Fruit fly (Drosophila melanogaster) whole organism, embryonic: ENCODE results near the gene CG31821.

Experiments used
- B-H1 ChIP-seq: fragments of 200-800 bp; sonication (Bioruptor generic); IDR thresholded peaks from 3 replicates; pipeline ENCODE4 v1.3.6; 2022; ENCODE audit warnings: missing biosample characterization, missing genetic modification characterization
- Bgb ChIP-seq: fragments of 200-800 bp; sonication (Bioruptor generic); IDR thresholded peaks from 2 replicates; pipeline ENCODE4 v1.3.6; 2022; ENCODE audit warnings: missing biosample characterization, missing genetic modification characterization; ENCODE audit not compliant: partially characterized antibody
- CG11398 ChIP-seq: fragments of 200-800 bp; sonication (Bioruptor generic); optimal IDR thresholded peaks from 2 replicates; lab custom pipeline; 2016; ENCODE audit warnings: missing biosample characterization, missing genetic modification characterization
- CG11504 ChIP-seq: fragments of 200-800 bp; sonication (Bioruptor generic); optimal IDR thresholded peaks from 3 replicates; lab custom pipeline; 2019; ENCODE audit warnings: missing biosample characterization, mild to moderate bottlenecking, missing genetic modification characterization, moderate library complexity
- CG12219 ChIP-seq: fragments of 200-800 bp; sonication (Bioruptor generic); optimal IDR thresholded peaks from 3 replicates; lab custom pipeline; 2018; ENCODE audit warnings: missing biosample characterization, mild to moderate bottlenecking, missing genetic modification characterization
- CG12744 ChIP-seq: fragments of 200-800 bp; sonication (Bioruptor generic); optimal IDR thresholded peaks from 2 replicates; lab custom pipeline; 2016; ENCODE audit warnings: missing biosample characterization, missing genetic modification characterization
- CG12942 ChIP-seq: fragments of 200-800 bp; sonication (Bioruptor generic); optimal IDR thresholded peaks from 3 replicates; lab custom pipeline; 2016; ENCODE audit warnings: missing biosample characterization, missing genetic modification characterization
- CG14050 ChIP-seq: fragments of 200-800 bp; sonication (Bioruptor generic); IDR thresholded peaks from 3 replicates; pipeline ENCODE4 v1.3.6; 2022; ENCODE audit warnings: missing biosample characterization, missing genetic modification characterization
- CG17829 ChIP-seq: fragments of 200-800 bp; optimal IDR thresholded peaks from 2 replicates; lab custom pipeline; 2019; ENCODE audit warnings: missing biosample characterization, mild to moderate bottlenecking, missing genetic modification characterization, moderate library complexity
- CG2875 ChIP-seq: fragments of 200-800 bp; sonication (Bioruptor generic); optimal IDR thresholded peaks from 2 replicates; lab custom pipeline; 2017; ENCODE audit warnings: missing biosample characterization, mild to moderate bottlenecking, missing genetic modification characterization, missing genetic modification reagents
- CG34224 ChIP-seq: fragments of 200-800 bp; sonication (Bioruptor generic); IDR thresholded peaks from 3 replicates; pipeline ENCODE4 v1.3.6; 2022; ENCODE audit warnings: missing biosample characterization, missing genetic modification characterization; ENCODE audit not compliant: partially characterized antibody
- CG4854 ChIP-seq: fragments of 200-800 bp; sonication (Bioruptor generic); optimal IDR thresholded peaks from 2 replicates; lab custom pipeline; 2016; ENCODE audit warnings: missing biosample characterization, missing genetic modification characterization, inconsistent platforms
- CG6272 ChIP-seq: fragments of 200-800 bp; sonication (Bioruptor generic); IDR thresholded peaks from 2 replicates; pipeline ENCODE4 v1.3.6; 2022; ENCODE audit warnings: missing biosample characterization, missing genetic modification characterization
- CG6689 ChIP-seq: fragments of 200-800 bp; sonication (Bioruptor generic); IDR thresholded peaks from 2 replicates; pipeline ENCODE4 v1.3.6; 2022; ENCODE audit warnings: missing biosample characterization, missing genetic modification characterization
- CG7839 ChIP-seq: fragments of 200-800 bp; sonication (Bioruptor generic); optimal IDR thresholded peaks from 3 replicates; lab custom pipeline; 2018; ENCODE audit warnings: missing biosample characterization, mild to moderate bottlenecking, missing genetic modification characterization, moderate library complexity
- CG8478 ChIP-seq: fragments of >200 bp; optimal IDR thresholded peaks from 2 replicates; lab custom pipeline; 2018
- CG9437 ChIP-seq: fragments of 200-800 bp; sonication (Bioruptor generic); optimal IDR thresholded peaks from 2 replicates; lab custom pipeline; 2018; ENCODE audit warnings: missing biosample characterization, mild to moderate bottlenecking, missing genetic modification characterization
- CG9817 ChIP-seq: fragments of 200-800 bp; sonication (Bioruptor generic); optimal IDR thresholded peaks from 2 replicates; lab custom pipeline; 2018; ENCODE audit warnings: missing biosample characterization, mild to moderate bottlenecking, missing genetic modification characterization, moderate library complexity
- Drgx ChIP-seq: fragments of 200-800 bp; sonication (Bioruptor generic); IDR thresholded peaks from 2 replicates; pipeline ENCODE4 v1.3.6; 2022; ENCODE audit warnings: missing biosample characterization, missing genetic modification characterization
- Ets97D ChIP-seq: fragments of 200-800 bp; sonication (Bioruptor generic); optimal IDR thresholded peaks from 3 replicates; lab custom pipeline; 2016; ENCODE audit warnings: missing biosample characterization, missing genetic modification characterization
- HHEX ChIP-seq: fragments of 200-800 bp; sonication (Bioruptor generic); optimal IDR thresholded peaks from 3 replicates; lab custom pipeline; 2017; ENCODE audit warnings: missing biosample characterization, mild to moderate bottlenecking, missing genetic modification characterization, missing genetic modification reagents
- Nf-YA ChIP-seq: fragments of 200-800 bp; sonication (Bioruptor generic); IDR thresholded peaks from 2 replicates; pipeline ENCODE4 v1.3.6; 2022; ENCODE audit warnings: missing biosample characterization, missing genetic modification characterization
- Oli ChIP-seq: fragments of 200-800 bp; sonication (Bioruptor generic); optimal IDR thresholded peaks from 2 replicates; lab custom pipeline; 2018; ENCODE audit warnings: missing biosample characterization, mild to moderate bottlenecking, missing genetic modification characterization, moderate library complexity
- Optix ChIP-seq: fragments of 200-800 bp; sonication (Bioruptor generic); IDR thresholded peaks from 3 replicates; pipeline ENCODE4 v1.3.6; 2022; ENCODE audit warnings: missing biosample characterization, missing genetic modification characterization
- Rx ChIP-seq: fragments of 200-800 bp; sonication (Bioruptor generic); IDR thresholded peaks from 2 replicates; pipeline ENCODE4 v1.3.6; 2022; ENCODE audit warnings: missing biosample characterization, missing genetic modification characterization
- Scr ChIP-seq: fragments of 200-800 bp; sonication (Bioruptor generic); IDR thresholded peaks from 2 replicates; pipeline ENCODE4 v1.3.6; 2022; ENCODE audit warnings: missing biosample characterization, missing genetic modification characterization; ENCODE audit not compliant: partially characterized antibody
- Sox100B ChIP-seq: fragments of 200-800 bp; sonication (Bioruptor generic); optimal IDR thresholded peaks from 3 replicates; lab custom pipeline; 2018; ENCODE audit warnings: missing biosample characterization, mild to moderate bottlenecking, missing genetic modification characterization
- Ssrp ChIP-seq: fragments of 200-800 bp; sonication (Bioruptor generic); optimal IDR thresholded peaks from 2 replicates; lab custom pipeline; 2018; ENCODE audit warnings: missing biosample characterization, mild to moderate bottlenecking, missing genetic modification characterization, moderate library complexity
- az2 ChIP-seq: fragments of 200-800 bp; sonication (Bioruptor generic); optimal IDR thresholded peaks from 3 replicates; lab custom pipeline; 2016; ENCODE audit warnings: missing biosample characterization, missing genetic modification characterization
- bbx ChIP-seq: fragments of 200-800 bp; sonication (Bioruptor generic); IDR thresholded peaks from 2 replicates; pipeline ENCODE4 v1.3.6; 2022; ENCODE audit warnings: missing biosample characterization, missing genetic modification characterization; ENCODE audit not compliant: partially characterized antibody
- bigmax ChIP-seq: fragments of 200-800 bp; sonication (Bioruptor generic); optimal IDR thresholded peaks from 2 replicates; lab custom pipeline; 2018; ENCODE audit warnings: missing biosample characterization, mild to moderate bottlenecking, missing genetic modification characterization
- cg ChIP-seq: fragments of 200-800 bp; sonication (Bioruptor generic); optimal IDR thresholded peaks from 3 replicates; lab custom pipeline; 2019; ENCODE audit warnings: missing biosample characterization, mild to moderate bottlenecking, missing genetic modification characterization, moderate library complexity
- da ChIP-seq: fragments of 200-800 bp; sonication (Bioruptor generic); optimal IDR thresholded peaks from 2 replicates; lab custom pipeline; 2016; ENCODE audit warnings: missing biosample characterization, missing genetic modification characterization
- danr ChIP-seq: fragments of 200-800 bp; sonication (Bioruptor generic); IDR thresholded peaks from 2 replicates; pipeline ENCODE4 v1.3.6; 2022; ENCODE audit warnings: missing biosample characterization, missing genetic modification characterization
- dpn ChIP-seq, 2 experiments: fragments of 200-800 bp; sonication (Bioruptor generic); optimal IDR thresholded peaks; 3 replicates each; lab custom pipeline; 2016; ENCODE audit warnings: missing biosample characterization in 2 of 2, missing genetic modification characterization in 2 of 2
- her ChIP-seq: fragments of 200-800 bp; sonication (Bioruptor generic); optimal IDR thresholded peaks from 2 replicates; lab custom pipeline; 2016; ENCODE audit warnings: missing biosample characterization, missing genetic modification characterization
- hkb ChIP-seq, 2 experiments: fragments of 200-800 bp in 1 of 2; fragments of >200 bp in 1 of 2; sonication (Bioruptor generic) in 1 of 2; IDR thresholded peaks in 1 of 2; optimal IDR thresholded peaks in 1 of 2; 2 replicates each; pipeline versions ENCODE4 v1.3.6 to Lab custom; 2017 to 2022; ENCODE audit warnings: missing biosample characterization in 1 of 2, missing genetic modification characterization in 1 of 2
- inv ChIP-seq: fragments of 200-800 bp; sonication (Bioruptor generic); IDR thresholded peaks from 2 replicates; pipeline ENCODE4 v1.3.6; 2022; ENCODE audit warnings: missing biosample characterization, missing genetic modification characterization; ENCODE audit not compliant: partially characterized antibody
- p53 ChIP-seq: fragments of 200-800 bp; sonication (Bioruptor generic); optimal IDR thresholded peaks from 2 replicates; lab custom pipeline; 2016; ENCODE audit warnings: missing biosample characterization, missing genetic modification characterization
- pfk ChIP-seq: fragments of 200-800 bp; sonication (Bioruptor generic); optimal IDR thresholded peaks from 2 replicates; lab custom pipeline; 2018; ENCODE audit warnings: missing biosample characterization, mild to moderate bottlenecking, missing genetic modification characterization, moderate library complexity
- phol ChIP-seq: fragments of 200-800 bp; sonication (Bioruptor generic); optimal IDR thresholded peaks from 3 replicates; lab custom pipeline; 2018; ENCODE audit warnings: missing biosample characterization, mild to moderate bottlenecking, missing genetic modification characterization, moderate library complexity
- prd ChIP-seq, 3 experiments: fragments of >200 bp in 2 of 3; fragments of 200-800 bp in 1 of 3; sonication (Bioruptor generic) in 1 of 3; optimal IDR thresholded peaks in 2 of 3; IDR thresholded peaks in 1 of 3; 2 replicates in 2 of 3; 3 replicates in 1 of 3; pipeline versions ENCODE4 v1.3.6 to Lab custom; 2017 to 2022; ENCODE audit warnings: missing biosample characterization in 1 of 3, missing genetic modification characterization in 1 of 3
- pros ChIP-seq: fragments of 200-800 bp; sonication (Bioruptor generic); optimal IDR thresholded peaks from 3 replicates; lab custom pipeline; 2019; ENCODE audit warnings: missing biosample characterization, mild to moderate bottlenecking, missing genetic modification characterization, moderate library complexity
- pum ChIP-seq: fragments of 200-800 bp; sonication (Bioruptor generic); optimal IDR thresholded peaks from 2 replicates; lab custom pipeline; 2016; ENCODE audit warnings: missing biosample characterization, missing genetic modification characterization
- sens-2 ChIP-seq: fragments of 200-800 bp; sonication (Bioruptor generic); IDR thresholded peaks from 2 replicates; pipeline ENCODE4 v1.3.6; 2022; ENCODE audit warnings: missing biosample characterization, missing genetic modification characterization
- so ChIP-seq: fragments of 200-800 bp; sonication (Bioruptor generic); IDR thresholded peaks from 3 replicates; pipeline ENCODE4 v1.3.6; 2022; ENCODE audit warnings: missing biosample characterization, missing genetic modification characterization
- sr ChIP-seq: fragments of 200-800 bp; sonication (Bioruptor generic); IDR thresholded peaks from 3 replicates; pipeline ENCODE4 v1.3.6; 2022; ENCODE audit warnings: missing biosample characterization, missing genetic modification characterization

CG31821 gene

DNA sequence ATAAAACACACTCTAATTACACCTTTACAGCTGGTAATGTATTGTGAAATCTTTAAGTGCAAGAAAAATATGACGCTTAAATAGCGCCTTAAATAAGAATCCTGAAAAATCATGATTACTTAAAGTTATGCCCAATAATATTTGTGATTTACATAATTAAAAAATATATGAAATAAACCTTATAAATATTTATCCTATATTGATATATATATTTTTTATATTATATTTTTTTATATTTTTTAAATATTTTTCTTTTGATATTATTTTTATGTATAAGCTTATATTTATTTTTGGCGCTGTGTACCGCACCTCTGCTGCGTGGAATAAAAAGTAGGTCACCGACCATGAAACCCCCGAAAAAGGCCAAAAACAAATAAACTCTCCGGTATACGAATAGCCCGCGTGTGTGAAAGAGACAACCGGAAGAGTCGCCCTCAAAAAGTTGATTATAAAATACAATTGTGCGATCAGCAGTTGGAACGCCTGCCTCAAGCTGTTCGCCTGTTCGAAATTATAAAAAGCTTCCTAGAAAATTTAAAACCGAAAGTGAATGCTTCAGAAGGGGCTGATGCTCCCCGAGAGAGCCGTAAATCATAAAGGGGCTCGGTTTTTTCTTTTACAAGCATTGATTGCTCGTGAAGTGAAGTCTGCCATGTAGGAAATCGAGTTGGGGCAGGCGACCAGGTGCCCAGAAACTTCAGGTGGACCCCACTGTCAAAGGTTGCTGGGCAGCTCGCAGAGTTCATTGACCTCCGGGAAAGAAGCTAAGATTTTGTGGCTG lies 6.5 kb upstream of the CG31821 start (continued):
- TF ChIP-seq pfk (GFP tag; lab: Kevin White, UChicago), result peak; percentile 41
- no peak; the same call in 1 of the 3 replicates for TF ChIP-seq so (GFP tag; lab: Robert Waterston, UW)
- no peak for TF ChIP-seq CG11398 (GFP tag; lab: Kevin White, UChicago)
- no peak for TF ChIP-seq CG12219 (GFP tag; lab: Kevin White, UChicago)
- 0 out of 2 replicates have a peak, but pooled peaks have one; percentile 13 for TF ChIP-seq Scr (GFP tag; lab: Robert Waterston, UW)
- peak; percentile 16; the same call in 2 of the 3 replicates for TF ChIP-seq B-H1 (GFP tag; lab: Robert Waterston, UW)
- TF ChIP-seq bigmax (GFP tag; lab: Kevin White, UChicago), result no peak
- no peak for TF ChIP-seq prd (optimal IDR thresholded peaks at IDR 0.05; lab: Kevin White, UChicago)
- peak; percentile 19; the same call in 2 of the 3 replicates for TF ChIP-seq prd (GFP tag; IDR thresholded peaks at IDR 0.05; lab: Robert Waterston, UW)
- TF ChIP-seq cg, result peak; percentile 22
- peak; percentile 2; the same call in 1 of the 3 replicates for TF ChIP-seq sr (GFP tag; lab: Robert Waterston, UW)
- no peak for TF ChIP-seq Ets97D (GFP tag; lab: Kevin White, UChicago)
- TF ChIP-seq CG2875, result peak; percentile 38
- no peak for TF ChIP-seq CG34224 (GFP tag; lab: Robert Waterston, UW)
- TF ChIP-seq CG4854 (GFP tag; lab: Kevin White, UChicago), result no peak
- TF ChIP-seq phol (tag; lab: Kevin White, UChicago), result peak; percentile 75
- no peak for TF ChIP-seq Optix (GFP tag; lab: Robert Waterston, UW)
- TF ChIP-seq CG12744 (GFP tag; lab: Kevin White, UChicago), result no peak
- peak in 1 of 2 experiments; percentile 29 for TF ChIP-seq dpn (GFP tag; optimal IDR thresholded peaks at IDR 0.05; lab: Kevin White, UChicago)
- peak; percentile 44 for TF ChIP-seq CG6689 (GFP tag; lab: Robert Waterston, UW)
- no peak for TF ChIP-seq danr (GFP tag; lab: Robert Waterston, UW)
- peak; percentile 73 for TF ChIP-seq Ssrp (tag; lab: Kevin White, UChicago)
- no peak for TF ChIP-seq p53 (GFP tag; lab: Kevin White, UChicago)
- TF ChIP-seq CG9817 (tag; lab: Kevin White, UChicago), result peak; percentile 34
- peak; percentile 75 for TF ChIP-seq Oli (tag; lab: Kevin White, UChicago)
- no peak for TF ChIP-seq Rx (GFP tag; lab: Robert Waterston, UW)
- TF ChIP-seq bbx (GFP tag; lab: Robert Waterston, UW), result peak; percentile 55; the same call in 1 of the 2 replicates
- no peak for TF ChIP-seq CG12942
- TF ChIP-seq CG11504 (tag; lab: Kevin White, UChicago), result peak; percentile 74
- no peak for TF ChIP-seq Drgx (GFP tag; lab: Robert Waterston, UW)
- TF ChIP-seq da, result no peak
- peak; percentile 29; the same call in 1 of the 2 replicates for TF ChIP-seq Bgb
- no peak for TF ChIP-seq her
- peak; percentile 12 for TF ChIP-seq HHEX (GFP tag; lab: Kevin White, UChicago)
- TF ChIP-seq pros (GFP tag; lab: Kevin White, UChicago), result peak; percentile 84
- TF ChIP-seq hkb (optimal IDR thresholded peaks at IDR 0.05; lab: Kevin White, UChicago), result no peak
- TF ChIP-seq hkb (GFP tag; IDR thresholded peaks at IDR 0.05; lab: Robert Waterston, UW), result peak; percentile 57
- peak; percentile 65 for TF ChIP-seq Sox100B (GFP tag; lab: Kevin White, UChicago)
- TF ChIP-seq CG17829 (tag; lab: Kevin White, UChicago), result peak; percentile 71
- TF ChIP-seq inv (GFP tag; lab: Robert Waterston, UW), result no peak
- no peak for TF ChIP-seq CG8478 (lab: Kevin White, UChicago)
- peak; percentile 79 for TF ChIP-seq CG9437 (GFP tag; lab: Kevin White, UChicago)
- no peak for TF ChIP-seq Nf-YA
- TF ChIP-seq CG14050 (GFP tag; lab: Robert Waterston, UW), result 0 out of 3 replicates have a peak, but pooled peaks have one; percentile 19
- TF ChIP-seq CG6272, result no peak
- TF ChIP-seq sens-2 (GFP tag; lab: Robert Waterston, UW), result peak; percentile 24; the same call in 1 of the 2 replicates
- TF ChIP-seq pum (GFP tag; lab: Kevin White, UChicago), result no peak
- TF ChIP-seq CG7839 (tag; lab: Kevin White, UChicago), result peak; percentile 78
- TF ChIP-seq az2 (GFP tag; lab: Kevin White, UChicago), result no peak
